Worm (Caenorhabditis elegans) whole organism, L4 larva: ENCODE measurements around the gene F13D11.3.
A peak's percentile ranks its signal among the peaks of the same experiment; 100 is the strongest.

Source experiments
- D1046.2 ChIP-seq: fragments of 200-800 bp; sonication (Bioruptor generic); IDR thresholded peaks from 2 replicates; pipeline ENCODE4 v1.3.6; 2022; ENCODE audit warnings: missing genetic modification characterization, missing compliant biosample characterization
- F26F4.8 ChIP-seq: fragments of 200-800 bp; sonication (Bioruptor generic); conservative IDR thresholded peaks from 2 replicates; pipeline ENCODE4 v1.3.6; 2022; ENCODE audit warnings: missing genetic modification characterization, missing compliant biosample characterization
- F37D6.2 ChIP-seq: sonication (generic microtip); optimal IDR thresholded peaks from 2 replicates; lab custom pipeline; 2016; ENCODE audit warnings: mild to moderate bottlenecking, missing genetic modification characterization, missing compliant biosample characterization
- F44E2.7 ChIP-seq: fragments of 200-800 bp; sonication (Bioruptor generic); IDR thresholded peaks from 2 replicates; pipeline ENCODE4 v2.1.2; 2022; ENCODE audit warnings: missing genetic modification characterization, missing compliant biosample characterization
- R02D3.7 ChIP-seq: fragments of 150-350 bp; sonication (generic microtip); optimal IDR thresholded peaks from 3 replicates; lab custom pipeline; 2014; ENCODE audit warnings: missing biosample characterization, missing genetic modification characterization
- Y5F2A.4 ChIP-seq: fragments of 200-800 bp; sonication (Bioruptor generic); optimal IDR thresholded peaks from 2 replicates; lab custom pipeline; 2018; ENCODE audit warnings: mild to moderate bottlenecking, missing genetic modification characterization, missing compliant biosample characterization
- Y75B8A.6 ChIP-seq: fragments of 200-800 bp; sonication (Bioruptor generic); IDR thresholded peaks from 2 replicates; pipeline ENCODE4 v1.3.6; 2022; ENCODE audit warnings: missing genetic modification reagents, missing genetic modification characterization, missing compliant biosample characterization
- ZK546.5 ChIP-seq, 2 experiments: sonication (generic microtip); optimal IDR thresholded peaks; 2 replicates each; lab custom pipeline; 2017; ENCODE audit warnings: missing biosample characterization in 2 of 2, missing genetic modification characterization in 2 of 2
- aly-2 ChIP-seq: sonication (generic microtip); optimal IDR thresholded peaks from 2 replicates; lab custom pipeline; 2018; ENCODE audit warnings: missing biosample characterization, missing genetic modification characterization
- ama-1 ChIP-seq: fragments of 150-350 bp; optimal IDR thresholded peaks from 2 replicates; lab custom pipeline; 2014; ENCODE audit warnings: inconsistent platforms, mixed read lengths
- ceh-44 ChIP-seq: fragments of 200-800 bp; sonication (Bioruptor generic); IDR thresholded peaks from 2 replicates; pipeline ENCODE4 v1.3.6; 2022; ENCODE audit warnings: missing genetic modification reagents, missing genetic modification characterization, missing compliant biosample characterization
- ceh-62 ChIP-seq: sonication (generic microtip); optimal IDR thresholded peaks from 2 replicates; lab custom pipeline; 2017; ENCODE audit warnings: missing biosample characterization, missing genetic modification characterization
- ceh-82 ChIP-seq: sonication (generic microtip); optimal IDR thresholded peaks from 2 replicates; lab custom pipeline; 2017; ENCODE audit warnings: missing biosample characterization, missing genetic modification characterization
- ces-1 ChIP-seq: fragments of 150-350 bp; sonication (generic microtip); optimal IDR thresholded peaks from 4 replicates; lab custom pipeline; 2014; ENCODE audit warnings: missing biosample characterization, missing genetic modification reagents, missing genetic modification characterization
- cey-2 ChIP-seq: sonication (generic microtip); optimal IDR thresholded peaks from 3 replicates; lab custom pipeline; 2017; ENCODE audit warnings: missing genetic modification characterization, mild to moderate bottlenecking, missing compliant biosample characterization, antibody characterized with exemption, borderline replicate concordance; ENCODE audit not compliant: insufficient read depth
- daf-19 ChIP-seq: fragments of 200-800 bp; sonication (Bioruptor generic); conservative IDR thresholded peaks from 2 replicates; pipeline ENCODE4 v1.3.6; 2022; ENCODE audit warnings: missing genetic modification characterization, missing compliant biosample characterization
- daf-8 ChIP-seq: fragments of 200-800 bp; sonication (Bioruptor generic); IDR thresholded peaks from 2 replicates; pipeline ENCODE4 v1.3.6; 2022; ENCODE audit warnings: missing genetic modification characterization, missing compliant biosample characterization
- dmd-8 ChIP-seq: fragments of 200-800 bp; sonication (Bioruptor generic); IDR thresholded peaks from 2 replicates; pipeline ENCODE4 v1.3.6; 2022; ENCODE audit warnings: missing genetic modification characterization, missing compliant biosample characterization
- dpl-1 ChIP-seq: fragments of 150-350 bp; optimal IDR thresholded peaks from 2 replicates; lab custom pipeline; 2014; ENCODE audit warnings: missing biosample characterization, missing genetic modification reagents, missing genetic modification characterization
- duxl-1 ChIP-seq: sonication (generic microtip); optimal IDR thresholded peaks from 2 replicates; lab custom pipeline; 2016; ENCODE audit warnings: mild to moderate bottlenecking, missing genetic modification characterization, moderate library complexity, missing compliant biosample characterization; ENCODE audit not compliant: poor library complexity
- dve-1 ChIP-seq: sonication (generic microtip); optimal IDR thresholded peaks from 2 replicates; lab custom pipeline; 2017; ENCODE audit warnings: antibody characterized with exemption, mild to moderate bottlenecking, missing genetic modification characterization, missing compliant biosample characterization; ENCODE audit not compliant: insufficient read depth
- fkh-10 ChIP-seq: fragments of 150-350 bp; optimal IDR thresholded peaks from 2 replicates; lab custom pipeline; 2014; ENCODE audit warnings: missing biosample characterization, missing genetic modification reagents, missing genetic modification characterization
- hif-1 ChIP-seq, 2 experiments: sonication (generic microtip); optimal IDR thresholded peaks; 2 replicates each; lab custom pipeline; 2016 to 2017; ENCODE audit warnings: missing compliant biosample characterization in 2 of 2, missing genetic modification characterization in 2 of 2, missing genetic modification reagents in 2 of 2, missing genotype in 2 of 2, mild to moderate bottlenecking in 1 of 2
- hlh-11 ChIP-seq: fragments of 200-800 bp; sonication (Bioruptor generic); optimal IDR thresholded peaks from 2 replicates; lab custom pipeline; 2018; ENCODE audit warnings: mild to moderate bottlenecking, missing genetic modification characterization, missing compliant biosample characterization
- hmg-1.1 ChIP-seq: fragments of 200-800 bp; sonication (Bioruptor generic); IDR thresholded peaks from 2 replicates; pipeline ENCODE4 v1.3.6; 2022; ENCODE audit warnings: missing genetic modification reagents, missing genetic modification characterization, missing compliant biosample characterization
- lin-39 ChIP-seq: fragments of 150-350 bp; optimal IDR thresholded peaks from 2 replicates; lab custom pipeline; 2014; ENCODE audit warnings: missing biosample characterization, missing genetic modification reagents, missing genetic modification characterization
- lir-3 ChIP-seq: sonication (generic microtip); optimal IDR thresholded peaks from 2 replicates; lab custom pipeline; 2016; ENCODE audit warnings: mild to moderate bottlenecking, missing genetic modification characterization, missing compliant biosample characterization
- madf-5 ChIP-seq, 2 experiments: fragments of 200-800 bp; sonication (Bioruptor generic); IDR thresholded peaks; 2 replicates each; pipeline ENCODE4 v1.3.6; 2022; ENCODE audit warnings: missing compliant biosample characterization in 2 of 2, missing genetic modification characterization in 2 of 2
- madf-9 ChIP-seq: fragments of 200-800 bp; sonication (Bioruptor generic); conservative IDR thresholded peaks from 2 replicates; pipeline ENCODE4 v1.3.6; 2022; ENCODE audit warnings: missing genetic modification reagents, missing genetic modification characterization, missing compliant biosample characterization
- mdl-1 ChIP-seq, 2 experiments: fragments of 150-350 bp in 1 of 2; sonication (generic microtip) in 1 of 2; optimal IDR thresholded peaks; 2 replicates each; lab custom pipeline; 2014 to 2017; ENCODE audit warnings: missing biosample characterization in 2 of 2, missing genetic modification characterization in 2 of 2
- mdt-29 ChIP-seq: fragments of 200-800 bp; sonication (Bioruptor generic); IDR thresholded peaks from 2 replicates; pipeline ENCODE4 v1.3.6; 2022; ENCODE audit warnings: missing genetic modification reagents, missing genetic modification characterization, missing compliant biosample characterization
- nhr-10 ChIP-seq: fragments of 150-350 bp; optimal IDR thresholded peaks from 2 replicates; lab custom pipeline; 2014; ENCODE audit warnings: missing biosample characterization, missing genetic modification characterization
- nhr-102 ChIP-seq: sonication (generic microtip); optimal IDR thresholded peaks from 2 replicates; lab custom pipeline; 2016; ENCODE audit warnings: mild to moderate bottlenecking, missing genetic modification characterization, moderate library complexity, missing compliant biosample characterization
- nhr-111 ChIP-seq: fragments of 200-800 bp; sonication (Bioruptor generic); optimal IDR thresholded peaks from 2 replicates; lab custom pipeline; 2018; ENCODE audit warnings: mild to moderate bottlenecking, missing genetic modification characterization, missing compliant biosample characterization
- nhr-237 ChIP-seq: sonication (generic microtip); optimal IDR thresholded peaks from 2 replicates; lab custom pipeline; 2017; ENCODE audit warnings: missing biosample characterization, missing genetic modification characterization
- nhr-25 ChIP-seq: sonication (generic microtip); optimal IDR thresholded peaks from 2 replicates; lab custom pipeline; 2017; ENCODE audit warnings: missing genetic modification characterization, mild to moderate bottlenecking, missing compliant biosample characterization, antibody characterized with exemption, moderate library complexity, borderline replicate concordance; ENCODE audit not compliant: insufficient read depth
- nhr-41 ChIP-seq: fragments of 200-800 bp; sonication (Bioruptor generic); IDR thresholded peaks from 2 replicates; pipeline ENCODE4 v1.3.6; 2022; ENCODE audit warnings: missing genetic modification reagents, missing genetic modification characterization, missing compliant biosample characterization
- nhr-42 ChIP-seq: fragments of 200-800 bp; sonication (Bioruptor generic); IDR thresholded peaks from 2 replicates; pipeline ENCODE4 v1.3.6; 2022; ENCODE audit warnings: missing genetic modification characterization, missing compliant biosample characterization
- nhr-6 ChIP-seq: fragments of 150-350 bp; optimal IDR thresholded peaks from 2 replicates; lab custom pipeline; 2014; ENCODE audit warnings: missing biosample characterization, missing genetic modification characterization
- nhr-76 ChIP-seq: fragments of 150-350 bp; optimal IDR thresholded peaks from 2 replicates; lab custom pipeline; 2014; ENCODE audit warnings: missing biosample characterization, missing genetic modification characterization
- saeg-2 ChIP-seq: fragments of 200-800 bp; sonication (Bioruptor generic); IDR thresholded peaks from 2 replicates; pipeline ENCODE4 v1.3.6; 2022; ENCODE audit warnings: missing genetic modification reagents, missing genetic modification characterization, missing compliant biosample characterization
- set-16 ChIP-seq: fragments of 200-800 bp; sonication (Bioruptor generic); IDR thresholded peaks from 2 replicates; pipeline ENCODE4 v1.3.6; 2022; ENCODE audit warnings: missing genetic modification reagents, missing genetic modification characterization, missing compliant biosample characterization
- skn-1 ChIP-seq: fragments of 150-350 bp; optimal IDR thresholded peaks from 2 replicates; lab custom pipeline; 2014; ENCODE audit warnings: missing biosample characterization, missing genetic modification characterization
- snpc-4 ChIP-seq: fragments of 150-350 bp; optimal IDR thresholded peaks from 2 replicates; lab custom pipeline; 2014; ENCODE audit warnings: missing biosample characterization, missing genetic modification characterization
- tag-97 ChIP-seq: fragments of 200-800 bp; sonication (Bioruptor generic); IDR thresholded peaks from 2 replicates; pipeline ENCODE4 v1.3.6; 2022; ENCODE audit warnings: missing genetic modification characterization, missing compliant biosample characterization
- unc-130 ChIP-seq: sonication (generic microtip); optimal IDR thresholded peaks from 2 replicates; lab custom pipeline; 2016; ENCODE audit warnings: missing genetic modification reagents, missing genetic modification characterization, missing compliant biosample characterization
- unc-39 ChIP-seq: sonication (generic microtip); optimal IDR thresholded peaks from 2 replicates; lab custom pipeline; 2017; ENCODE audit warnings: missing biosample characterization, missing genetic modification characterization
- zfp-2 ChIP-seq: sonication (generic microtip); optimal IDR thresholded peaks from 2 replicates; lab custom pipeline; 2016; ENCODE audit warnings: mild to moderate bottlenecking, missing genetic modification characterization, missing compliant biosample characterization
- zip-2 ChIP-seq: fragments of 150-350 bp; optimal IDR thresholded peaks from 2 replicates; lab custom pipeline; 2014; ENCODE audit warnings: missing biosample characterization, missing genetic modification characterization
- ztf-11 ChIP-seq: fragments of 150-350 bp; optimal IDR thresholded peaks from 2 replicates; lab custom pipeline; 2014; ENCODE audit warnings: missing biosample characterization, missing genetic modification characterization
- ztf-7 ChIP-seq: fragments of 150-350 bp; optimal IDR thresholded peaks from 2 replicates; lab custom pipeline; 2014; ENCODE audit warnings: missing biosample characterization, missing genetic modification characterization

F13D11.3 gene

DNA sequence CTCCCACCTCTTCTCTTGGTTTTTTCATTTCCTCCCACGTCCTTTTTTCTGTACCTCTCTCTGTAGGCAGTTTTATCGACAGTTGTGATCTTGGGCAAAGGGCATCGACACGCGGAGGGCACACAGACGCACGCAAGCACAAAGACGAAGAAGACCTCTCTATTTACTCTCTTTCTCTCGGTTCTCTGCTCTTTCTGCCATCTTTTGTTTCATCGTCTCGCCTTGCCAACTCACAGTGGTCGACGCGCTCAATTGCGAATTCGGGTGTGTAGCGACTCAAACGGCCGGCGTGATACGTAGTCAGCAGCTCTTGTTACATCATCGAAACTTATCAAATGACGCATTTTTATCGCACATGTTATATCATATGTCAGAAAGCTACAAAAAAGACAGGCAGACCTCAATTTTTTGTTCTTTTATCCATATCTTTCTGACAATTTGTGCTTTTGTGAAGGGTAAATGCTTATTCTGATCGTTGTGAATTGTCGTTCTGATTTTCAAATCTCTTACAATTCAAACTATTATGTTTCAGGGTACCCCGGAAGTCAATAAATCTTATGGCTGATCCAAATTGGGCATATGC lies 35.4 kb upstream of the F13D11.3 start, which contains the start of gene puf-9 (continued):
- peak; percentile 74 for TF ChIP-seq duxl-1 (tag; lab: Kevin White, UChicago)
- peak; percentile 98 for TF ChIP-seq saeg-2 (GFP tag; lab: Robert Waterston, UW)
- TF ChIP-seq hlh-11 (tag; lab: Kevin White, UChicago) = peak; percentile 100
- peak; percentile 89 for TF ChIP-seq dpl-1 (GFP tag; lab: Kevin White, UChicago)
- TF ChIP-seq nhr-102 = peak; percentile 97
- TF ChIP-seq madf-5 (GFP tag; IDR thresholded peaks at IDR 0.05; lab: Robert Waterston, UW) = peak in 1 of 2 experiments; percentile 74; a peak in 2 of 4 replicates
- TF ChIP-seq nhr-41 (GFP tag; lab: Robert Waterston, UW) = peak; percentile 96
- peak; percentile 96 for TF ChIP-seq madf-9 (GFP tag; lab: Robert Waterston, UW)
- TF ChIP-seq ceh-44 (GFP tag; lab: Robert Waterston, UW) = peak; percentile 46; the same call in 1 of the 2 replicates
- peak; percentile 96 for TF ChIP-seq F37D6.2 (tag; lab: Kevin White, UChicago)
- TF ChIP-seq skn-1 = peak; percentile 81
- TF ChIP-seq nhr-6 (tag; lab: Kevin White, UChicago) = peak; percentile 100
- no peak for TF ChIP-seq F44E2.7
- TF ChIP-seq ceh-82 (tag; lab: Kevin White, UChicago) = no peak
- peak; percentile 94 for TF ChIP-seq mdt-29
- TF ChIP-seq nhr-237 (tag; lab: Kevin White, UChicago) = peak; percentile 79
- no peak for TF ChIP-seq lir-3 (tag; lab: Kevin White, UChicago)
- TF ChIP-seq zfp-2 (tag; lab: Kevin White, UChicago) = peak; percentile 99
- no peak for TF ChIP-seq ceh-62 (tag; lab: Kevin White, UChicago)
- TF ChIP-seq lin-39 = no peak
- peak; percentile 75 to 96 for TF ChIP-seq hif-1 (tag; optimal IDR thresholded peaks at IDR 0.05; lab: Kevin White, UChicago)
- TF ChIP-seq Y5F2A.4 = peak; percentile 32
- peak; percentile 99 for TF ChIP-seq fkh-10 (GFP tag; lab: Kevin White, UChicago)
- TF ChIP-seq cey-2 (tag; lab: Kevin White, UChicago) = peak; percentile 90
- TF ChIP-seq D1046.2 (GFP tag; lab: Robert Waterston, UW) = peak; percentile 90; the same call in 1 of the 2 replicates
- peak; percentile 100 for TF ChIP-seq dve-1
- TF ChIP-seq ces-1 (GFP tag; lab: Kevin White, UChicago) = peak; percentile 12
- TF ChIP-seq unc-130 (GFP tag; lab: Kevin White, UChicago) = no peak
- no peak for TF ChIP-seq tag-97 (GFP tag; lab: Robert Waterston, UW)
- TF ChIP-seq zip-2 = peak; percentile 80
- peak; percentile 97 for TF ChIP-seq nhr-25 (tag; lab: Kevin White, UChicago)
- peak; percentile 30 for TF ChIP-seq snpc-4 (tag; lab: Kevin White, UChicago)
- TF ChIP-seq dmd-8 (GFP tag; lab: Robert Waterston, UW) = 0 out of 2 replicates have a peak, but pooled peaks have one; percentile 45
- TF ChIP-seq set-16 (GFP tag; lab: Robert Waterston, UW) = peak; percentile 89
- peak; percentile 99 for TF ChIP-seq hmg-1.1 (GFP tag; lab: Robert Waterston, UW)
- TF ChIP-seq nhr-42 (GFP tag; lab: Robert Waterston, UW) = peak; percentile 96
- peak; percentile 50 for TF ChIP-seq R02D3.7 (tag; lab: Kevin White, UChicago)
- TF ChIP-seq nhr-10 (tag; lab: Kevin White, UChicago) = peak; percentile 92
- TF ChIP-seq unc-39 (tag; lab: Kevin White, UChicago) = peak; percentile 67
- TF ChIP-seq ztf-11 (tag; lab: Kevin White, UChicago) = peak; percentile 69
- TF ChIP-seq F26F4.8 (GFP tag; lab: Robert Waterston, UW) = no peak
- no peak for TF ChIP-seq daf-8
- peak; percentile 95 to 99 for TF ChIP-seq mdl-1 (tag; optimal IDR thresholded peaks at IDR 0.05; lab: Kevin White, UChicago)
- TF ChIP-seq nhr-111 = peak; percentile 72
- TF ChIP-seq ZK546.5 (tag; optimal IDR thresholded peaks at IDR 0.05; lab: Kevin White, UChicago) = peak in 1 of 2 experiments; percentile 78
- TF ChIP-seq nhr-76 (tag; lab: Kevin White, UChicago) = peak; percentile 78
- TF ChIP-seq Y75B8A.6 = peak; percentile 92
- peak; percentile 91 for TF ChIP-seq ztf-7
- TF ChIP-seq ama-1 = peak; percentile 87
- TF ChIP-seq aly-2 (tag; lab: Kevin White, UChicago) = no peak
- TF ChIP-seq daf-19 (GFP tag; lab: Robert Waterston, UW) = no peak
